Worm (Caenorhabditis elegans) whole organism, mixed stage, embryonic: ENCODE data around the gene fut-4.

Source experiments
- M03D4.4 ChIP-seq: sonication (generic microtip); optimal IDR thresholded peaks from 2 replicates; lab custom pipeline; 2017; ENCODE audit warnings: mild to moderate bottlenecking, missing genetic modification characterization, missing compliant biosample characterization
- bed-3 ChIP-seq: fragments of 200-800 bp; sonication (Bioruptor generic); optimal IDR thresholded peaks from 3 replicates; lab custom pipeline; 2018; ENCODE audit warnings: mild to moderate bottlenecking, missing genetic modification characterization, moderate library complexity, missing compliant biosample characterization
- blmp-1 ChIP-seq: fragments of 150-350 bp; optimal IDR thresholded peaks from 2 replicates; lab custom pipeline; 2014; ENCODE audit warnings: missing biosample characterization, missing genetic modification characterization
- ceh-43 ChIP-seq: fragments of 200-800 bp; sonication (Bioruptor generic); optimal IDR thresholded peaks from 2 replicates; lab custom pipeline; 2018; ENCODE audit warnings: mild to moderate bottlenecking, missing genetic modification characterization, moderate library complexity, missing compliant biosample characterization
- ces-1 ChIP-seq: fragments of 150-350 bp; optimal IDR thresholded peaks from 2 replicates; lab custom pipeline; 2014; ENCODE audit warnings: missing biosample characterization, missing genetic modification reagents, missing genetic modification characterization
- cnd-1 ChIP-seq: fragments of 200-800 bp; sonication (Bioruptor generic); optimal IDR thresholded peaks from 2 replicates; lab custom pipeline; 2018; ENCODE audit warnings: mild to moderate bottlenecking, missing genetic modification characterization, missing compliant biosample characterization
- drap-1 ChIP-seq: fragments of 200-800 bp; sonication (Bioruptor generic); optimal IDR thresholded peaks from 3 replicates; lab custom pipeline; 2018; ENCODE audit warnings: mild to moderate bottlenecking, missing genetic modification characterization, missing compliant biosample characterization
- elt-1 ChIP-seq: sonication (generic microtip); optimal IDR thresholded peaks from 2 replicates; lab custom pipeline; 2017; ENCODE audit warnings: missing genetic modification characterization, mild to moderate bottlenecking, missing compliant biosample characterization, antibody characterized with exemption, moderate library complexity, borderline replicate concordance; ENCODE audit not compliant: insufficient read depth
- elt-3 ChIP-seq: fragments of 150-350 bp; optimal IDR thresholded peaks from 2 replicates; lab custom pipeline; 2014; ENCODE audit warnings: missing biosample characterization, missing genetic modification characterization
- flh-1 ChIP-seq: fragments of 200-800 bp; sonication (Bioruptor generic); optimal IDR thresholded peaks from 2 replicates; lab custom pipeline; 2018; ENCODE audit warnings: mild to moderate bottlenecking, missing genetic modification characterization, moderate library complexity, missing compliant biosample characterization
- ham-2 ChIP-seq: fragments of 200-800 bp; sonication (Bioruptor generic); optimal IDR thresholded peaks from 2 replicates; lab custom pipeline; 2018; ENCODE audit warnings: mild to moderate bottlenecking, missing genetic modification characterization, missing compliant biosample characterization
- hlh-1 ChIP-seq: fragments of 150-350 bp; optimal IDR thresholded peaks from 2 replicates; lab custom pipeline; 2014; ENCODE audit warnings: missing biosample characterization, missing genetic modification reagents, missing genetic modification characterization
- lin-13 ChIP-seq: fragments of 150-350 bp; optimal IDR thresholded peaks from 2 replicates; lab custom pipeline; 2014; ENCODE audit warnings: missing biosample characterization, missing genetic modification characterization
- lin-32 ChIP-seq: fragments of 200-800 bp; sonication (Bioruptor generic); optimal IDR thresholded peaks from 2 replicates; lab custom pipeline; 2018; ENCODE audit warnings: mild to moderate bottlenecking, missing genetic modification characterization, missing compliant biosample characterization
- lsy-2 ChIP-seq: fragments of 150-350 bp; optimal IDR thresholded peaks from 2 replicates; lab custom pipeline; 2014; ENCODE audit warnings: missing biosample characterization, missing genetic modification characterization
- mab-5 ChIP-seq: fragments of 150-350 bp; optimal IDR thresholded peaks from 2 replicates; lab custom pipeline; 2014; ENCODE audit warnings: missing biosample characterization, missing genetic modification characterization
- mep-1 ChIP-seq: fragments of 150-350 bp; optimal IDR thresholded peaks from 2 replicates; lab custom pipeline; 2017; ENCODE audit warnings: missing biosample characterization, missing genetic modification reagents, missing genetic modification characterization, inconsistent platforms
- mls-2 ChIP-seq: sonication (generic microtip); optimal IDR thresholded peaks from 2 replicates; lab custom pipeline; 2016; ENCODE audit warnings: mild to moderate bottlenecking, missing genetic modification characterization, moderate library complexity, missing compliant biosample characterization
- nhr-12 ChIP-seq: fragments of 150-350 bp; optimal IDR thresholded peaks from 2 replicates; lab custom pipeline; 2014; ENCODE audit warnings: missing biosample characterization, missing genetic modification characterization
- nhr-2 ChIP-seq: fragments of 150-350 bp; optimal IDR thresholded peaks from 2 replicates; lab custom pipeline; 2014; ENCODE audit warnings: missing biosample characterization, missing genetic modification characterization
- nhr-237 ChIP-seq: fragments of 150-350 bp; optimal IDR thresholded peaks from 2 replicates; lab custom pipeline; 2014; ENCODE audit warnings: missing biosample characterization, missing genetic modification characterization
- nhr-28 ChIP-seq: fragments of 150-350 bp; optimal IDR thresholded peaks from 2 replicates; lab custom pipeline; 2014; ENCODE audit warnings: missing biosample characterization, missing genetic modification characterization
- pha-4 ChIP-seq: fragments of 150-350 bp; optimal IDR thresholded peaks from 2 replicates; lab custom pipeline; 2018; ENCODE audit warnings: missing biosample characterization, missing genetic modification reagents, missing genetic modification characterization
- sem-2 ChIP-seq: fragments of 200-800 bp; sonication (Bioruptor generic); optimal IDR thresholded peaks from 2 replicates; lab custom pipeline; 2018; ENCODE audit warnings: mild to moderate bottlenecking, missing genetic modification characterization, missing compliant biosample characterization
- snpc-4 ChIP-seq: fragments of 150-350 bp; optimal IDR thresholded peaks from 2 replicates; lab custom pipeline; 2014; ENCODE audit warnings: missing biosample characterization, missing genetic modification characterization
- sptf-1 ChIP-seq: sonication (generic microtip); optimal IDR thresholded peaks from 2 replicates; lab custom pipeline; 2017; ENCODE audit warnings: mild to moderate bottlenecking, missing genetic modification characterization, moderate library complexity, missing compliant biosample characterization
- tbx-8 ChIP-seq: fragments of 200-800 bp; sonication (Bioruptor generic); optimal IDR thresholded peaks from 2 replicates; lab custom pipeline; 2018; ENCODE audit warnings: mild to moderate bottlenecking, missing genetic modification characterization, moderate library complexity, missing compliant biosample characterization
- unc-120 ChIP-seq: sonication (generic microtip); optimal IDR thresholded peaks from 2 replicates; lab custom pipeline; 2017; ENCODE audit warnings: missing genetic modification characterization, missing compliant biosample characterization; ENCODE audit not compliant: poor library complexity, severe bottlenecking
- zip-8 ChIP-seq: fragments of 150-350 bp; optimal IDR thresholded peaks from 2 replicates; lab custom pipeline; 2014; ENCODE audit warnings: missing biosample characterization, missing genetic modification characterization
- ztf-11 ChIP-seq: fragments of 150-350 bp; optimal IDR thresholded peaks from 2 replicates; lab custom pipeline; 2014; ENCODE audit warnings: missing biosample characterization, missing genetic modification characterization

fut-4 gene

ce11 chrII:2843088-2843487 is 20.8 kb upstream of the fut-4 start, which contains the start of gene Y110A2AL.7:
TSS of gene Y110A2AL.7 (minus strand) at chrII:2843188.
- TF ChIP-seq elt-3 (tag; lab: Kevin White, UChicago) (no peak), lin-32 (GFP tag; lab: Kevin White, UChicago) (no peak), blmp-1 (tag; lab: Kevin White, UChicago) (no peak), elt-1 (tag; lab: Kevin White, UChicago) (no peak), unc-120 (tag; lab: Kevin White, UChicago) (no peak), snpc-4 (tag; lab: Kevin White, UChicago) (no peak), mep-1 (tag; lab: Kevin White, UChicago) (no peak), mls-2 (tag; lab: Kevin White, UChicago) (no peak), ceh-43 (GFP tag; lab: Kevin White, UChicago) (no peak), flh-1 (GFP tag; lab: Kevin White, UChicago) (no peak)

DNA sequence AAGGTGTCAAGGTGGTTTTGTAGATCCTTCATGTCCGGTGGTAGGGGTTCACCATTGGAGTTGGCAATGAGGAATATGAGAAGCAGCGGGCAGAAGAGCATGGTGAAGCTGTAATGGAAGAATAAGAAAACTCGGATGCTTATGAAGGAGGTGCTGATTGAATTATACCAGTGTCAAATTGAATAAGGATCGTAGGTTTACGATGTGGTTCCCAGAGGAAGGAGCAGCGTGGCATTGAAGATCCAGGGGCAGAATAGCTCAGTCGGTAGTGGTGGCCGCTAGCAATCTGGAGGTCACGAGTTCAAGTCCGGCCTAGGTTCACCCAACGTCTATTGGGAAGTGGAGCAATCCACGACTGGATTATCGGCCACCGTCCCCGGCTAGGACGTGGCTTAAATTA is 19.2 kb upstream of the fut-4 start, which contains the start of gene Y110A2AL.6:
Gene Y110A2AL.6, minus strand, starts transcription at position 101 of the 400 bp plus-strand sequence.
- TF ChIP-seq mab-5 (tag; lab: Kevin White, UChicago) (no peak), nhr-12 (no peak), zip-8 (tag; lab: Kevin White, UChicago) (no peak), cnd-1 (tag; lab: Kevin White, UChicago) (no peak), lsy-2 (tag; lab: Kevin White, UChicago) (no peak), sptf-1 (tag; lab: Kevin White, UChicago) (no peak), ham-2 (GFP tag; lab: Kevin White, UChicago) (no peak), ztf-11 (tag; lab: Kevin White, UChicago) (no peak), bed-3 (GFP tag; lab: Kevin White, UChicago) (no peak), elt-1 (tag; lab: Kevin White, UChicago) (no peak), mep-1 (tag; lab: Kevin White, UChicago) (no peak), drap-1 (GFP tag; lab: Kevin White, UChicago) (no peak), snpc-4 (tag; lab: Kevin White, UChicago) (no peak), flh-1 (GFP tag; lab: Kevin White, UChicago) (no peak), tbx-8 (GFP tag; lab: Kevin White, UChicago) (no peak), lin-13 (tag; lab: Kevin White, UChicago) (no peak), mls-2 (tag; lab: Kevin White, UChicago) (no peak), elt-3 (tag; lab: Kevin White, UChicago) (no peak), hlh-1 (no peak), nhr-237 (no peak)

- peak; percentile 12 for TF ChIP-seq elt-1 (tag; lab: Kevin White, UChicago)
Observed at ce11 chrII:2839004-2839403, 16.7 kb upstream of the fut-4 start, which contains the start of gene Y110A2AL.4. TSS of gene Y110A2AL.4 (plus strand) at chrII:2839304.

- no peak for TF ChIP-seq nhr-2 (tag; lab: Kevin White, UChicago)
- TF ChIP-seq flh-1 (GFP tag; lab: Kevin White, UChicago), result no peak
- no peak for TF ChIP-seq nhr-28 (tag; lab: Kevin White, UChicago)
- TF ChIP-seq M03D4.4 (tag; lab: Kevin White, UChicago), result no peak
- TF ChIP-seq nhr-12, result no peak
- no peak for TF ChIP-seq mab-5 (tag; lab: Kevin White, UChicago)
- TF ChIP-seq ces-1 (GFP tag; lab: Kevin White, UChicago), result no peak
- TF ChIP-seq snpc-4 (tag; lab: Kevin White, UChicago), result no peak
- TF ChIP-seq ham-2 (GFP tag; lab: Kevin White, UChicago), result no peak
- TF ChIP-seq bed-3 (GFP tag; lab: Kevin White, UChicago), result no peak
- no peak for TF ChIP-seq tbx-8 (GFP tag; lab: Kevin White, UChicago)
- TF ChIP-seq drap-1 (GFP tag; lab: Kevin White, UChicago), result no peak
- TF ChIP-seq cnd-1 (tag; lab: Kevin White, UChicago), result no peak
- TF ChIP-seq pha-4 (tag; lab: Kevin White, UChicago), result no peak
- TF ChIP-seq ceh-43 (GFP tag; lab: Kevin White, UChicago), result no peak
- TF ChIP-seq sptf-1 (tag; lab: Kevin White, UChicago), result no peak
- no peak for TF ChIP-seq sem-2 (GFP tag; lab: Kevin White, UChicago)
- TF ChIP-seq mep-1 (tag; lab: Kevin White, UChicago), result no peak
- TF ChIP-seq hlh-1, result no peak
- TF ChIP-seq nhr-237, result no peak
Observed at ce11 chrII:2836853-2837252, 14.5 kb upstream of the fut-4 start, which contains the start of gene K12H6.7. TSS of gene K12H6.7 (minus strand) at chrII:2836953.
